Worm (Caenorhabditis elegans) whole organism, L4 larva: ENCODE data around the gene dnc-2.

Source experiments
- F49E8.2 ChIP-seq: sonication (generic microtip); optimal IDR thresholded peaks from 2 replicates; lab custom pipeline; 2016; ENCODE audit warnings: missing compliant biosample characterization, mild to moderate bottlenecking, missing genetic modification characterization, borderline replicate concordance
- Y105C5A.15 ChIP-seq: fragments of 200-800 bp; sonication (Bioruptor generic); IDR thresholded peaks from 2 replicates; pipeline ENCODE4 v1.3.6; 2022; ENCODE audit warnings: missing genetic modification characterization, missing compliant biosample characterization
- Y48G9A.11 ChIP-seq: fragments of 200-800 bp; sonication (Bioruptor generic); IDR thresholded peaks from 2 replicates; pipeline ENCODE4 v1.3.6; 2022; ENCODE audit warnings: missing genetic modification reagents, missing genetic modification characterization, missing compliant biosample characterization
- Y5F2A.4 ChIP-seq: fragments of 200-800 bp; sonication (Bioruptor generic); optimal IDR thresholded peaks from 2 replicates; lab custom pipeline; 2018; ENCODE audit warnings: mild to moderate bottlenecking, missing genetic modification characterization, missing compliant biosample characterization
- Y75B8A.6 ChIP-seq: fragments of 200-800 bp; sonication (Bioruptor generic); IDR thresholded peaks from 2 replicates; pipeline ENCODE4 v1.3.6; 2022; ENCODE audit warnings: missing genetic modification reagents, missing genetic modification characterization, missing compliant biosample characterization
- ZK337.2 ChIP-seq: fragments of 200-800 bp; sonication (Bioruptor generic); IDR thresholded peaks from 2 replicates; pipeline ENCODE4 v1.3.6; 2022; ENCODE audit warnings: missing genetic modification reagents, missing genetic modification characterization, missing compliant biosample characterization
- ama-1 ChIP-seq: fragments of 150-350 bp; optimal IDR thresholded peaks from 2 replicates; lab custom pipeline; 2014; ENCODE audit warnings: inconsistent platforms, mixed read lengths
- daf-12 ChIP-seq: fragments of 150-350 bp; optimal IDR thresholded peaks from 2 replicates; lab custom pipeline; 2014; ENCODE audit warnings: missing biosample characterization, missing genetic modification reagents, missing genetic modification characterization
- daf-8 ChIP-seq: fragments of 200-800 bp; sonication (Bioruptor generic); IDR thresholded peaks from 2 replicates; pipeline ENCODE4 v1.3.6; 2022; ENCODE audit warnings: missing genetic modification characterization, missing compliant biosample characterization
- dmd-6 ChIP-seq: fragments of 200-800 bp; sonication (Bioruptor generic); IDR thresholded peaks from 2 replicates; pipeline ENCODE4 v1.3.6; 2022; ENCODE audit warnings: missing genetic modification reagents, missing genetic modification characterization, missing compliant biosample characterization
- dpl-1 ChIP-seq: fragments of 150-350 bp; optimal IDR thresholded peaks from 2 replicates; lab custom pipeline; 2014; ENCODE audit warnings: missing biosample characterization, missing genetic modification reagents, missing genetic modification characterization
- dve-1 ChIP-seq: sonication (generic microtip); optimal IDR thresholded peaks from 2 replicates; lab custom pipeline; 2017; ENCODE audit warnings: antibody characterized with exemption, mild to moderate bottlenecking, missing genetic modification characterization, missing compliant biosample characterization; ENCODE audit not compliant: insufficient read depth
- egl-43 ChIP-seq: fragments of 200-800 bp; sonication (Bioruptor generic); IDR thresholded peaks from 2 replicates; pipeline ENCODE4 v1.3.6; 2022; ENCODE audit warnings: missing genetic modification reagents, missing genetic modification characterization, missing compliant biosample characterization
- hif-1 ChIP-seq, 2 experiments: sonication (generic microtip); optimal IDR thresholded peaks; 2 replicates each; lab custom pipeline; 2016 to 2017; ENCODE audit warnings: missing compliant biosample characterization in 2 of 2, missing genetic modification characterization in 2 of 2, missing genetic modification reagents in 2 of 2, missing genotype in 2 of 2, mild to moderate bottlenecking in 1 of 2
- hlh-11 ChIP-seq: fragments of 200-800 bp; sonication (Bioruptor generic); optimal IDR thresholded peaks from 2 replicates; lab custom pipeline; 2018; ENCODE audit warnings: mild to moderate bottlenecking, missing genetic modification characterization, missing compliant biosample characterization
- hlh-30 ChIP-seq: sonication (generic microtip); optimal IDR thresholded peaks from 2 replicates; lab custom pipeline; 2017; ENCODE audit warnings: antibody characterized with exemption, mild to moderate bottlenecking, missing genetic modification characterization, missing compliant biosample characterization; ENCODE audit not compliant: insufficient read depth
- lim-7 ChIP-seq: fragments of 200-800 bp; sonication (Bioruptor generic); IDR thresholded peaks from 2 replicates; pipeline ENCODE4 v1.3.6; 2022; ENCODE audit warnings: missing genetic modification characterization, missing compliant biosample characterization
- lin-1 ChIP-seq: fragments of 200-800 bp; sonication (Bioruptor generic); IDR thresholded peaks from 2 replicates; pipeline ENCODE4 v1.3.6; 2022; ENCODE audit warnings: missing genetic modification reagents, missing genetic modification characterization, missing compliant biosample characterization
- lin-13 ChIP-seq: fragments of 150-350 bp; optimal IDR thresholded peaks from 2 replicates; lab custom pipeline; 2014; ENCODE audit warnings: missing biosample characterization, missing genetic modification reagents, missing genetic modification characterization
- lin-38 ChIP-seq: fragments of 200-800 bp; sonication (Bioruptor generic); IDR thresholded peaks from 2 replicates; pipeline ENCODE4 v1.3.6; 2022; ENCODE audit warnings: missing genetic modification reagents, missing genetic modification characterization, missing compliant biosample characterization
- lsy-2 ChIP-seq, 2 experiments: fragments of 150-350 bp in 1 of 2; sonication (generic microtip) in 1 of 2; optimal IDR thresholded peaks; 2 replicates each; lab custom pipeline; 2014 to 2017; ENCODE audit warnings: missing biosample characterization in 2 of 2, missing genetic modification characterization in 2 of 2
- madf-9 ChIP-seq: fragments of 200-800 bp; sonication (Bioruptor generic); conservative IDR thresholded peaks from 2 replicates; pipeline ENCODE4 v1.3.6; 2022; ENCODE audit warnings: missing genetic modification reagents, missing genetic modification characterization, missing compliant biosample characterization
- mdl-1 ChIP-seq, 2 experiments: fragments of 150-350 bp in 1 of 2; sonication (generic microtip) in 1 of 2; optimal IDR thresholded peaks; 2 replicates each; lab custom pipeline; 2014 to 2017; ENCODE audit warnings: missing biosample characterization in 2 of 2, missing genetic modification characterization in 2 of 2
- mep-1 ChIP-seq: fragments of 150-350 bp; sonication (generic microtip); optimal IDR thresholded peaks from 3 replicates; lab custom pipeline; 2014; ENCODE audit warnings: missing biosample characterization, missing genetic modification characterization
- mes-2 ChIP-seq: sonication (generic microtip); optimal IDR thresholded peaks from 2 replicates; lab custom pipeline; 2016; ENCODE audit warnings: missing genotype, mild to moderate bottlenecking, missing genetic modification characterization, missing compliant biosample characterization; ENCODE audit not compliant: poor library complexity, severe bottlenecking
- mxl-3 ChIP-seq: fragments of 200-800 bp; sonication (Bioruptor generic); optimal IDR thresholded peaks from 2 replicates; lab custom pipeline; 2018; ENCODE audit warnings: mild to moderate bottlenecking, missing genetic modification characterization, missing compliant biosample characterization
- nhr-11 ChIP-seq: fragments of 150-350 bp; optimal IDR thresholded peaks from 2 replicates; lab custom pipeline; 2014; ENCODE audit warnings: missing biosample characterization, missing genetic modification characterization
- nhr-28 ChIP-seq: fragments of 150-350 bp; optimal IDR thresholded peaks from 2 replicates; lab custom pipeline; 2014; ENCODE audit warnings: missing biosample characterization, missing genetic modification characterization
- php-3 ChIP-seq: fragments of 200-800 bp; sonication (Bioruptor generic); IDR thresholded peaks from 2 replicates; pipeline ENCODE4 v1.3.6; 2022; ENCODE audit warnings: missing genetic modification reagents, missing genetic modification characterization, missing compliant biosample characterization
- sdz-12 ChIP-seq: fragments of 200-800 bp; sonication (Bioruptor generic); optimal IDR thresholded peaks from 2 replicates; lab custom pipeline; 2018; ENCODE audit warnings: mild to moderate bottlenecking, missing genetic modification characterization, missing compliant biosample characterization
- tag-97 ChIP-seq: fragments of 200-800 bp; sonication (Bioruptor generic); IDR thresholded peaks from 2 replicates; pipeline ENCODE4 v1.3.6; 2022; ENCODE audit warnings: missing genetic modification characterization, missing compliant biosample characterization
- tra-1 ChIP-seq: fragments of 200-800 bp; sonication (Bioruptor generic); IDR thresholded peaks from 2 replicates; pipeline ENCODE4 v1.3.6; 2022; ENCODE audit warnings: missing genetic modification reagents, missing genetic modification characterization, missing compliant biosample characterization
- unc-130 ChIP-seq: sonication (generic microtip); optimal IDR thresholded peaks from 2 replicates; lab custom pipeline; 2016; ENCODE audit warnings: missing genetic modification reagents, missing genetic modification characterization, missing compliant biosample characterization
- unc-62 ChIP-seq, 3 experiments: fragments of 150-350 bp in 1 of 3; sonication (generic microtip); optimal IDR thresholded peaks in 2 of 3; peaks in 1 of 3; 1 replicate in 1 of 3; 2 replicates in 2 of 3; lab custom pipeline; 2014 to 2017; ENCODE audit warnings: missing biosample characterization in 3 of 3, missing genetic modification characterization in 3 of 3, missing genetic modification reagents in 3 of 3, missing genotype in 1 of 3
- ztf-7 ChIP-seq: fragments of 150-350 bp; optimal IDR thresholded peaks from 2 replicates; lab custom pipeline; 2014; ENCODE audit warnings: missing biosample characterization, missing genetic modification characterization

dnc-2 gene

DNA sequence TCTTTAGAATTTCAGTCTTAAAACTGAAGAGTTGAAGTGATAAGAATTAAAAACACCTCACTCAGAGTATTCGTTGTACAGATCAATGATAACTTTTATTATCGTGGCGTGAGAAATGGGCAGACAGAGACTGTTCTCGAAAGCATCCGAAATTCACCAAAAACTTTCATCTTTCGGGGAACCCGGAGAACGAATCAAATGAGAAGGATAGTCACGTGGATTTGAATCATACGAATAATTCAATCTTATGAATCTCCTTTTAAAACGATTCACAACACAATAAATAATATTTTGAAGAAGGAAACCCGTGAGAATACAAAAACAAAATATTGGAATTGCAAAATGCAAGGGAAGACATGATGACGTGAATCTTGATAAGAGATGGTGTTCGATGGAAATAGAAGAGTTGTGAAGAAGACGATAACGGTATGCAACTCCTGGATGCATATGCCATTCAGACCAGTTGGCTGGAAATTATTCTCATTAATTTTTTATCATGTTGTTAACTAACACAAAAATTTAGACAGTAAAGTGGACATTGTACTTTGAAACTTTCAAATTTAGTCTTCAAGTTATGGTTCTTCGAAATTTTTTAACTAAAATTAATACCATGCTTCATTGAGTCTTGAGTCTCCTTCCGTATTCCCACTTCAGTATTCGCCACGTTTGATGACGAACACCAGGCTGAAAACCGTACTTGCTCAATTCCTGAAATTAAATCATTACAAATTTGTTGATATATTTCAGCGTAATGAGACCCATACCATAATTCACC lies 48.5 kb downstream of the dnc-2 start (continued):
- TF ChIP-seq php-3 (GFP tag; lab: Robert Waterston, UW) = 0 out of 2 replicates have a peak, but pooled peaks have one; percentile 18

DNA sequence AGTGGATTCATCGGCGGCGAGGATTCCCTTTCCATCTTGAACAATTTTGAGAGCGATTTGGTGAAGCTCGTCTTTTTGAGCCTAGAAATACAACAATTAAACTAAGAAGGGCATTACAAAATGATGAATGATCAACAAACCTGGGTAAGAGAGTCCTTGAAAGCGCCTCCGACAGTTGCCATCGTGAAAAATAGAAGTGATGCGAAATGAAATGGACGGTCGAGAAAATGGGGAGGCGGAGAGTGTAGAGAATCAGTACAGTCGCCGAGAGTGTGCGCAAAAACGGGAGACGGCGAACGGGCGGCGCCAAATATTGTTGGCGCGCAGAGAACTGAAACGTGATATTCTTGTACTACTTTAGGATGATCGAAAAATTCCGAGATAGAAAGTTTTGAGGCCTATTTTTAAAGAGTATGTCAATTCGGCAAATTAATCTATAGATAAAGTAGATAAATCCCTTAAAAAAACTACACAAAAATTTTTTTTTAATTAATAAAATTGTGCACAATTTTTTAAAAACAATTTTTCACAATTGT lies 49.3 kb downstream of the dnc-2 start, which contains the start of gene aldo-2:
Gene aldo-2, minus strand, starts transcription at position 486 of the 536 bp plus-strand sequence.
- TF ChIP-seq lsy-2 (tag; optimal IDR thresholded peaks at IDR 0.05; lab: Kevin White, UChicago) (no peak), lin-1 (no peak), dpl-1 (peak; percentile 28), hlh-30 (tag; lab: Kevin White, UChicago) (peak; percentile 36), mes-2 (tag; lab: Kevin White, UChicago) (peak; percentile 12), Y105C5A.15 (GFP tag; lab: Robert Waterston, UW) (no peak), lim-7 (GFP tag; lab: Robert Waterston, UW) (0 out of 2 replicates have a peak, but pooled peaks have one; percentile 27), lin-13 (GFP tag; lab: Kevin White, UChicago) (peak; percentile 32), ztf-7 (tag; lab: Kevin White, UChicago) (no peak), unc-130 (GFP tag; lab: Kevin White, UChicago) (peak; percentile 63), daf-12 (tag; lab: Kevin White, UChicago) (no peak), madf-9 (peak; percentile 40; the same call in 1 of the 2 replicates), dve-1 (tag; lab: Kevin White, UChicago) (peak; percentile 12), nhr-28 (tag; lab: Kevin White, UChicago) (peak; percentile 7), daf-8 (GFP tag; lab: Robert Waterston, UW) (no peak), egl-43 (GFP tag; lab: Robert Waterston, UW) (peak; percentile 59; the same call in 1 of the 2 replicates), Y48G9A.11 (peak; percentile 37; the same call in 1 of the 2 replicates), lin-38 (peak; percentile 76), unc-62 (GFP tag; optimal IDR thresholded peaks at IDR 0.05 in 1 of 2; lab: Kevin White, UChicago) (peak in 1 of 2 experiments; percentile 96), unc-62 (tag; optimal IDR thresholded peaks at IDR 0.05; lab: Kevin White, UChicago) (no peak), mdl-1 (tag; optimal IDR thresholded peaks at IDR 0.05; lab: Kevin White, UChicago) (peak in 1 of 2 experiments; percentile 21), nhr-11 (tag; lab: Kevin White, UChicago) (no peak), mep-1 (tag; lab: Kevin White, UChicago) (peak; percentile 46), tag-97 (GFP tag; lab: Robert Waterston, UW) (no peak), ZK337.2 (GFP tag; lab: Robert Waterston, UW) (0 out of 2 replicates have a peak, but pooled peaks have one; percentile 19), mxl-3 (GFP tag; lab: Kevin White, UChicago) (peak; percentile 43), sdz-12 (GFP tag; lab: Kevin White, UChicago) (no peak), ama-1 (lab: Kevin White, UChicago) (peak; percentile 97), hlh-11 (tag; lab: Kevin White, UChicago) (peak; percentile 32), Y5F2A.4 (GFP tag; lab: Kevin White, UChicago) (no peak), Y75B8A.6 (GFP tag; lab: Robert Waterston, UW) (no peak), dmd-6 (GFP tag; lab: Robert Waterston, UW) (peak; percentile 13; the same call in 1 of the 2 replicates), F49E8.2 (tag; lab: Kevin White, UChicago) (no peak), tra-1 (GFP tag; lab: Robert Waterston, UW) (0 out of 2 replicates have a peak, but pooled peaks have one; percentile 11), hif-1 (tag; optimal IDR thresholded peaks at IDR 0.05; lab: Kevin White, UChicago) (peak in 1 of 2 experiments; percentile 56)
